Fruit fly (Drosophila melanogaster) whole organism, embryonic: Measurements from ENCODE around the gene CG13252.

Experiments used
- CG9797 ChIP-seq: fragments of 200-800 bp; sonication (Bioruptor generic); optimal IDR thresholded peaks from 3 replicates; lab custom pipeline; 2018; ENCODE audit warnings: missing biosample characterization, mild to moderate bottlenecking, missing genetic modification characterization
- Nf-YA ChIP-seq: fragments of 200-800 bp; sonication (Bioruptor generic); IDR thresholded peaks from 2 replicates; pipeline ENCODE4 v1.3.6; 2022; ENCODE audit warnings: missing biosample characterization, missing genetic modification characterization

dm6 chr3L:20761482-20761881 lies 31.1 kb downstream of the CG13252 start:
- TF ChIP-seq CG9797 (no peak), Nf-YA (GFP tag; lab: Robert Waterston, UW) (no peak)
